Worm (Caenorhabditis elegans): ENCODE data around the gene K09C4.2.

DNA sequence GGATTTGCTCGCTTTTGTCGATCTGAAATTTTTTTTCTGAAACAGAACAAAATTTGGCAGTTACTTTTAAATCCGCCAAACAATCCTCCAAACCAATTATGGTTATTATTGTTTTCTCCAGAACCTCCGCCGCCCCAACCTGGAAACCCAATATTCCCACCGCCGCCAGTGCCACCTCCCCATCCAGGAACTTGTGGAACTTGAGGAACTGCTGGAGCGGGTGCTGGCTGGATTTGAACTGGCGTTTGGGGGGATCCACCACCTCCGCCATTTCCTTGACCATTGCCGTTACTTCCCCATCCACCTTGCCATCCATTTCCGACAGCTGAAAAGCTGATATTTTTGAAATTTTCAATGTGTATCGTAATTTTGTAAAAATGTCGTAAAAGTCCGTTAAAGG is 48.5 kb upstream of the K09C4.2 start:
- no peak for TF ChIP-seq ets-7 (tag; optimal IDR thresholded peaks at IDR 0.05)
- no peak for TF ChIP-seq F13C5.2 (tag; optimal IDR thresholded peaks at IDR 0.05)
- TF ChIP-seq B0310.2 (tag; optimal IDR thresholded peaks at IDR 0.05), result no peak
- no peak for TF ChIP-seq ceh-13 (GFP tag; optimal IDR thresholded peaks at IDR 0.05)
- TF ChIP-seq ama-1 (optimal IDR thresholded peaks at IDR 0.05), result no peak
- no peak for TF ChIP-seq tbx-11 (GFP tag; IDR thresholded peaks at IDR 0.05)
- no peak for TF ChIP-seq scrt-1 (GFP tag; IDR thresholded peaks at IDR 0.05)
- no peak for TF ChIP-seq flt-1 (GFP tag; IDR thresholded peaks at IDR 0.05)
- no peak for TF ChIP-seq tbx-37 (GFP tag; conservative IDR thresholded peaks at IDR 0.05)
- no peak for TF ChIP-seq tra-4 (tag; optimal IDR thresholded peaks at IDR 0.05)

Data from whole organism, early embryonic.